Worm (Caenorhabditis elegans) whole organism, mixed stage, embryonic: ENCODE measurements around the gene str-244.

Experiments
- elt-1 ChIP-seq: sonication (generic microtip); optimal IDR thresholded peaks from 2 replicates; lab custom pipeline; 2017; ENCODE audit warnings: missing genetic modification characterization, mild to moderate bottlenecking, missing compliant biosample characterization, antibody characterized with exemption, moderate library complexity, borderline replicate concordance; ENCODE audit not compliant: insufficient read depth
- elt-3 ChIP-seq: fragments of 150-350 bp; optimal IDR thresholded peaks from 2 replicates; lab custom pipeline; 2014; ENCODE audit warnings: missing biosample characterization, missing genetic modification characterization
- mab-5 ChIP-seq: fragments of 150-350 bp; optimal IDR thresholded peaks from 2 replicates; lab custom pipeline; 2014; ENCODE audit warnings: missing biosample characterization, missing genetic modification characterization
- pha-4 ChIP-seq: fragments of 150-350 bp; optimal IDR thresholded peaks from 2 replicates; lab custom pipeline; 2018; ENCODE audit warnings: missing biosample characterization, missing genetic modification reagents, missing genetic modification characterization
- snpc-4 ChIP-seq: fragments of 150-350 bp; optimal IDR thresholded peaks from 2 replicates; lab custom pipeline; 2014; ENCODE audit warnings: missing biosample characterization, missing genetic modification characterization
- sptf-1 ChIP-seq: sonication (generic microtip); optimal IDR thresholded peaks from 2 replicates; lab custom pipeline; 2017; ENCODE audit warnings: mild to moderate bottlenecking, missing genetic modification characterization, moderate library complexity, missing compliant biosample characterization
- unc-39 ChIP-seq: fragments of 150-350 bp; optimal IDR thresholded peaks from 2 replicates; lab custom pipeline; 2014; ENCODE audit warnings: missing biosample characterization, missing genetic modification characterization
- zip-8 ChIP-seq: fragments of 150-350 bp; optimal IDR thresholded peaks from 2 replicates; lab custom pipeline; 2014; ENCODE audit warnings: missing biosample characterization, missing genetic modification characterization
- ztf-11 ChIP-seq: fragments of 150-350 bp; optimal IDR thresholded peaks from 2 replicates; lab custom pipeline; 2014; ENCODE audit warnings: missing biosample characterization, missing genetic modification characterization

DNA sequence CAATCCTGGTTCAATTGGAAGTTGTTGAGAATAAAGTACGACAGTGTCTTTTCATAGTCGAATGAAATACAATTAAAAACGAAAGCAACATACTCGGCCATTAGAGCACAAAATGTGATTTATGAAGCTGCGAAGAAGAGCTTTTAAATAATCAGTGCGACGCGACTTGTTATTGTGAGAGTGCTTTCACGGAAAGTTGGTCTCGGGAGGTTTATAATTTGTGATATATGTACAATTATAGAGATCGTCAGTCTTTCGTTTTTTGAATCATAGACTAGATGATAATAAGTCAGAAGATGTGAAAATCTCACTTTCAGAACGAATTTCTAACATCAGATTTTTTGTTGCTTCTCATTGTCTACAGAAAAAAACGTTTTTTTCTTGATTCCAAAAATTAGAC lies 3.2 kb upstream of the str-244 start, which contains the start of gene srt-15:
- no peak for TF ChIP-seq zip-8 (tag; lab: Kevin White, UChicago)
- no peak for TF ChIP-seq unc-39
- no peak for TF ChIP-seq mab-5 (tag; lab: Kevin White, UChicago)
- no peak for TF ChIP-seq elt-1
- TF ChIP-seq elt-3 (tag; lab: Kevin White, UChicago) = no peak
- no peak for TF ChIP-seq ztf-11 (tag; lab: Kevin White, UChicago)
- no peak for TF ChIP-seq pha-4 (tag; lab: Kevin White, UChicago)
- TF ChIP-seq sptf-1 = no peak
- no peak for TF ChIP-seq snpc-4 (tag; lab: Kevin White, UChicago)
